Fruit fly (Drosophila melanogaster) whole organism, wandering third instar larva: ENCODE results near the gene CheA29a.

Source experiments
- Abd-B ChIP-seq: fragments of >200 bp; optimal IDR thresholded peaks from 2 replicates; lab custom pipeline; 2017; ENCODE audit warnings: missing biosample characterization, missing genetic modification characterization
- CG32264 ChIP-seq: fragments of 200-800 bp; sonication (Bioruptor generic); optimal IDR thresholded peaks from 2 replicates; lab custom pipeline; 2016; ENCODE audit warnings: missing biosample characterization, missing genetic modification characterization
- CG9705 ChIP-seq: fragments of 200-800 bp; sonication (Bioruptor generic); optimal IDR thresholded peaks from 2 replicates; lab custom pipeline; 2018; ENCODE audit warnings: missing biosample characterization, mild to moderate bottlenecking, missing genetic modification characterization
- CrebA ChIP-seq: fragments of 200-800 bp; sonication (Bioruptor generic); optimal IDR thresholded peaks from 2 replicates; lab custom pipeline; 2016; ENCODE audit warnings: missing biosample characterization, mild to moderate bottlenecking, missing genetic modification characterization, borderline replicate concordance
- Dfd ChIP-seq: fragments of >200 bp; optimal IDR thresholded peaks from 2 replicates; lab custom pipeline; 2017; ENCODE audit warnings: missing biosample characterization, missing genetic modification characterization
- Dif ChIP-seq: fragments of 200-275, 200-300 bp; sonication (Bioruptor generic); optimal IDR thresholded peaks from 2 replicates; lab custom pipeline; 2018; ENCODE audit warnings: missing biosample characterization, missing genetic modification characterization; ENCODE audit not compliant: partially characterized antibody
- Hnf4 ChIP-seq: fragments of 200-800 bp; sonication (Bioruptor generic); optimal IDR thresholded peaks from 2 replicates; lab custom pipeline; 2016; ENCODE audit warnings: missing biosample characterization, mild to moderate bottlenecking, missing genetic modification characterization
- Hr83 ChIP-seq: fragments of 200-300 bp; sonication (Bioruptor generic); optimal IDR thresholded peaks from 2 replicates; lab custom pipeline; 2016; ENCODE audit warnings: missing biosample characterization, mild to moderate bottlenecking, missing genetic modification characterization, moderate library complexity; ENCODE audit not compliant: poor library complexity, severe bottlenecking
- Jra ChIP-seq: sonication (Bioruptor generic); optimal IDR thresholded peaks from 2 replicates; lab custom pipeline; 2016; ENCODE audit warnings: missing biosample characterization, missing genetic modification characterization
- Mio ChIP-seq: sonication (Bioruptor generic); optimal IDR thresholded peaks from 2 replicates; lab custom pipeline; 2016; ENCODE audit warnings: missing biosample characterization, missing genetic modification characterization
- Myc ChIP-seq: fragments of >200 bp; optimal IDR thresholded peaks from 2 replicates; lab custom pipeline; 2017
- N ChIP-seq: fragments of >200 bp; optimal IDR thresholded peaks from 2 replicates; lab custom pipeline; 2018; ENCODE audit warnings: missing biosample characterization, missing external identifiers, missing genetic modification characterization
- OdsH ChIP-seq: fragments of 200-800 bp; sonication (Bioruptor generic); optimal IDR thresholded peaks from 2 replicates; lab custom pipeline; 2016; ENCODE audit warnings: missing biosample characterization, mild to moderate bottlenecking, missing genetic modification characterization
- Rel ChIP-seq, 2 experiments: fragments of 200-800 bp; sonication (Bioruptor generic) in 1 of 2; optimal IDR thresholded peaks; 2 replicates in 1 of 2; 3 replicates in 1 of 2; lab custom pipeline; 2016 to 2019; ENCODE audit warnings: mild to moderate bottlenecking in 2 of 2, missing biosample characterization in 2 of 2, missing genetic modification characterization in 2 of 2, moderate library complexity in 1 of 2
- Sp1 ChIP-seq: fragments of 200-800 bp; sonication (Bioruptor generic); optimal IDR thresholded peaks from 3 replicates; lab custom pipeline; 2019; ENCODE audit warnings: missing biosample characterization, mild to moderate bottlenecking, missing genetic modification characterization, moderate library complexity
- Vsx2 ChIP-seq: fragments of 200-300, 225-300 bp; sonication (Bioruptor generic); optimal IDR thresholded peaks from 2 replicates; lab custom pipeline; 2018; ENCODE audit warnings: missing biosample characterization, missing genetic modification characterization; ENCODE audit not compliant: partially characterized antibody
- brk ChIP-seq: fragments of 200-800 bp; sonication (Bioruptor generic); optimal IDR thresholded peaks from 2 replicates; lab custom pipeline; 2016; ENCODE audit warnings: missing biosample characterization, mild to moderate bottlenecking, missing genetic modification characterization
- dl ChIP-seq, 2 experiments: fragments of 175-275, 200-275 bp in 1 of 2; fragments of 200-275 bp in 1 of 2; sonication (Bioruptor generic); optimal IDR thresholded peaks; lab custom pipeline; 2018; ENCODE audit warnings: mild to moderate bottlenecking in 2 of 2, missing biosample characterization in 2 of 2, missing genetic modification characterization in 2 of 2, moderate library complexity in 2 of 2; ENCODE audit not compliant: partially characterized antibody in 2 of 2, insufficient read depth in 1 of 2
- dmrt93B ChIP-seq: fragments of 200-800 bp; sonication (Bioruptor generic); optimal IDR thresholded peaks from 2 replicates; lab custom pipeline; 2018; ENCODE audit warnings: missing biosample characterization, mild to moderate bottlenecking, missing genetic modification characterization
- dsf ChIP-seq: sonication (Bioruptor generic); optimal IDR thresholded peaks from 2 replicates; lab custom pipeline; 2016; ENCODE audit warnings: missing biosample characterization, missing genetic modification characterization, borderline replicate concordance
- ey ChIP-seq: fragments of 200-800 bp; sonication (Bioruptor generic); optimal IDR thresholded peaks from 2 replicates; lab custom pipeline; 2016; ENCODE audit warnings: missing biosample characterization, missing genetic modification characterization
- foxo ChIP-seq, 2 experiments: fragments of 200-800 bp; sonication (Bioruptor generic); optimal IDR thresholded peaks; 2 replicates in 1 of 2; 3 replicates in 1 of 2; lab custom pipeline; 2016 to 2017; ENCODE audit warnings: missing biosample characterization in 2 of 2, missing genetic modification characterization in 2 of 2
- fru ChIP-seq: fragments of 200-800 bp; sonication (Bioruptor generic); optimal IDR thresholded peaks from 3 replicates; lab custom pipeline; 2016; ENCODE audit warnings: missing biosample characterization, mild to moderate bottlenecking, missing genetic modification characterization
- h ChIP-seq: fragments of 200-800 bp; sonication (Bioruptor generic); optimal IDR thresholded peaks from 3 replicates; lab custom pipeline; 2016; ENCODE audit warnings: missing biosample characterization, mild to moderate bottlenecking, missing genetic modification characterization
- jim ChIP-seq: fragments of 175-275, 200-325 bp; sonication (Bioruptor generic); optimal IDR thresholded peaks from 2 replicates; lab custom pipeline; 2016; ENCODE audit warnings: missing biosample characterization, mild to moderate bottlenecking, missing genetic modification characterization
- lola ChIP-seq: fragments of >200 bp; optimal IDR thresholded peaks from 2 replicates; lab custom pipeline; 2017; ENCODE audit warnings: missing biosample characterization, missing genetic modification characterization
- pan ChIP-seq: fragments of >200 bp; optimal IDR thresholded peaks from 2 replicates; lab custom pipeline; 2017
- psq ChIP-seq: fragments of 200-800 bp; sonication (Bioruptor generic); optimal IDR thresholded peaks from 3 replicates; lab custom pipeline; 2017; ENCODE audit warnings: missing biosample characterization, mild to moderate bottlenecking, missing genetic modification characterization, moderate library complexity
- rgr ChIP-seq: fragments of 200-800 bp; sonication (Bioruptor generic); optimal IDR thresholded peaks from 3 replicates; lab custom pipeline; 2016; ENCODE audit warnings: missing biosample characterization, mild to moderate bottlenecking, missing genetic modification characterization
- sage ChIP-seq: fragments of 200-800 bp; sonication (Bioruptor generic); optimal IDR thresholded peaks from 2 replicates; lab custom pipeline; 2016; ENCODE audit warnings: missing biosample characterization, mild to moderate bottlenecking, missing genetic modification characterization
- tai ChIP-seq: sonication (Bioruptor generic); optimal IDR thresholded peaks from 2 replicates; lab custom pipeline; 2016; ENCODE audit warnings: missing biosample characterization, missing genetic modification characterization
- woc ChIP-seq: sonication (Bioruptor generic); optimal IDR thresholded peaks from 2 replicates; lab custom pipeline; 2016; ENCODE audit warnings: missing biosample characterization, mild to moderate bottlenecking, missing genetic modification characterization

The CheA29a gene

dm6 chr2L:8477971-8478370 lies 822 bp downstream of the CheA29a start:
- no peak for TF ChIP-seq foxo (GFP tag; optimal IDR thresholded peaks at IDR 0.05; lab: Kevin White, UChicago)
- TF ChIP-seq rgr = no peak
- peak; percentile 74 for TF ChIP-seq Myc (lab: Kevin White, UChicago)
- TF ChIP-seq pan (lab: Kevin White, UChicago) = no peak
- no peak for TF ChIP-seq CG9705
- no peak for TF ChIP-seq OdsH
- TF ChIP-seq Rel (GFP tag; optimal IDR thresholded peaks at IDR 0.05; lab: Kevin White, UChicago) = no peak
- no peak for TF ChIP-seq Rel (tag; optimal IDR thresholded peaks at IDR 0.05; lab: Kevin White, UChicago)
- TF ChIP-seq fru (GFP tag; lab: Kevin White, UChicago) = no peak
- TF ChIP-seq Sp1 (GFP tag; lab: Kevin White, UChicago) = no peak
- no peak for TF ChIP-seq Hr83
- TF ChIP-seq CG32264 = no peak
- no peak for TF ChIP-seq Dfd (GFP tag; lab: Kevin White, UChicago)
- TF ChIP-seq tai (GFP tag; lab: Kevin White, UChicago) = no peak
- no peak for TF ChIP-seq woc (GFP tag; lab: Kevin White, UChicago)
- peak; percentile 83 for TF ChIP-seq N
- no peak for TF ChIP-seq sage (GFP tag; lab: Kevin White, UChicago)
- TF ChIP-seq, all 38 proteins: peak for 2

dm6 chr2L:8478379-8478778 lies 1.2 kb downstream of the CheA29a start:
- TF ChIP-seq dl (GFP tag; optimal IDR thresholded peaks at IDR 0.05; lab: Kevin White, UChicago; ENCODE audit: insufficient read depth in 1 of 2, partially characterized antibody in 2 of 2) = peak; percentile 68 to 70
- TF ChIP-seq sage (GFP tag; lab: Kevin White, UChicago) = no peak
- TF ChIP-seq fru (GFP tag; lab: Kevin White, UChicago) = no peak
- no peak for TF ChIP-seq woc (GFP tag; lab: Kevin White, UChicago)
- TF ChIP-seq Vsx2 (GFP tag; lab: Kevin White, UChicago) = peak; percentile 29
- no peak for TF ChIP-seq foxo (GFP tag; optimal IDR thresholded peaks at IDR 0.05; lab: Kevin White, UChicago)
- TF ChIP-seq brk (GFP tag; lab: Kevin White, UChicago) = no peak
- TF ChIP-seq jim (GFP tag; lab: Kevin White, UChicago) = no peak
- peak; percentile 73 for TF ChIP-seq Dif (GFP tag; lab: Kevin White, UChicago)
- TF ChIP-seq Hr83 = peak; percentile 37

dm6 chr2L:8478911-8479706 lies 2.0 kb downstream of the CheA29a start:
- no peak for TF ChIP-seq OdsH
- no peak for TF ChIP-seq foxo (GFP tag; optimal IDR thresholded peaks at IDR 0.05; lab: Kevin White, UChicago)
- no peak for TF ChIP-seq Hnf4 (GFP tag; lab: Kevin White, UChicago)
- TF ChIP-seq Abd-B (GFP tag; lab: Kevin White, UChicago) = no peak
- TF ChIP-seq fru (GFP tag; lab: Kevin White, UChicago) = peak; percentile 10
- peak; percentile 13 for TF ChIP-seq Vsx2 (GFP tag; lab: Kevin White, UChicago)
- no peak for TF ChIP-seq dsf (GFP tag; lab: Kevin White, UChicago)
- no peak for TF ChIP-seq Dfd (GFP tag; lab: Kevin White, UChicago)
- TF ChIP-seq CG9705 = no peak
- TF ChIP-seq brk (GFP tag; lab: Kevin White, UChicago) = peak; percentile 67
- no peak for TF ChIP-seq ey (GFP tag; lab: Kevin White, UChicago)
- no peak for TF ChIP-seq tai (GFP tag; lab: Kevin White, UChicago)
- no peak for TF ChIP-seq h (GFP tag; lab: Kevin White, UChicago)
- TF ChIP-seq psq = peak; percentile 45
- peak; percentile 86 for TF ChIP-seq Rel (GFP tag; optimal IDR thresholded peaks at IDR 0.05; lab: Kevin White, UChicago)
- TF ChIP-seq Rel (tag; optimal IDR thresholded peaks at IDR 0.05; lab: Kevin White, UChicago) = peak; percentile 3
- TF ChIP-seq Jra (GFP tag; lab: Kevin White, UChicago) = no peak
- TF ChIP-seq Mio = no peak
- TF ChIP-seq Sp1 (GFP tag; lab: Kevin White, UChicago) = peak; percentile 84
- TF ChIP-seq sage (GFP tag; lab: Kevin White, UChicago) = peak; percentile 47
- no peak for TF ChIP-seq Myc (lab: Kevin White, UChicago)
- TF ChIP-seq dmrt93B (GFP tag; lab: Kevin White, UChicago) = no peak
- no peak for TF ChIP-seq Dif (GFP tag; lab: Kevin White, UChicago)
- TF ChIP-seq CrebA (GFP tag; lab: Kevin White, UChicago) = peak; percentile 90
- no peak for TF ChIP-seq lola (GFP tag; lab: Kevin White, UChicago)
